Fruit fly (Drosophila melanogaster) whole organism, adult: ENCODE data around the gene scrt.

Source experiments
- CG11617 ChIP-seq: fragments of 200-800 bp; sonication (Bioruptor generic); optimal IDR thresholded peaks from 2 replicates; lab custom pipeline; 2017; ENCODE audit warnings: mild to moderate bottlenecking, missing biosample characterization, missing genetic modification reagents, missing genetic modification characterization
- CG12768 ChIP-seq: fragments of 200-800 bp; sonication (Bioruptor generic); optimal IDR thresholded peaks from 2 replicates; lab custom pipeline; 2017; ENCODE audit warnings: missing biosample characterization, missing genetic modification characterization, mild to moderate bottlenecking, moderate library complexity, missing genetic modification reagents
- CG14711 ChIP-seq: fragments of 200-800 bp; sonication (Bioruptor generic); optimal IDR thresholded peaks from 2 replicates; lab custom pipeline; 2018; ENCODE audit warnings: missing biosample characterization, mild to moderate bottlenecking, missing genetic modification characterization, moderate library complexity
- CG1620 ChIP-seq: fragments of 200-800 bp; sonication (Bioruptor generic); optimal IDR thresholded peaks from 2 replicates; lab custom pipeline; 2016; ENCODE audit warnings: missing biosample characterization, missing genetic modification characterization
- CG33017 ChIP-seq: fragments of 200-800 bp; sonication (Bioruptor generic); optimal IDR thresholded peaks from 2 replicates; lab custom pipeline; 2018; ENCODE audit warnings: missing biosample characterization, mild to moderate bottlenecking, missing genetic modification characterization, moderate library complexity
- CG5204 ChIP-seq: fragments of 200-800 bp; sonication (Bioruptor generic); optimal IDR thresholded peaks from 2 replicates; lab custom pipeline; 2016; ENCODE audit warnings: missing biosample characterization, missing genetic modification characterization
- CG7045 ChIP-seq: fragments of 200-800 bp; sonication (Bioruptor generic); optimal IDR thresholded peaks from 2 replicates; lab custom pipeline; 2017; ENCODE audit warnings: missing biosample characterization, mild to moderate bottlenecking, missing genetic modification characterization
- CG7101 ChIP-seq: fragments of 200-800 bp; sonication (Bioruptor generic); optimal IDR thresholded peaks from 2 replicates; lab custom pipeline; 2018; ENCODE audit warnings: missing biosample characterization, mild to moderate bottlenecking, missing genetic modification characterization, moderate library complexity
- Clk ChIP-seq: fragments of 200-800 bp; sonication (Bioruptor generic); optimal IDR thresholded peaks from 2 replicates; lab custom pipeline; 2017; ENCODE audit warnings: missing biosample characterization, missing genetic modification characterization
- Crg-1 ChIP-seq: fragments of 200-800 bp; sonication (Bioruptor generic); optimal IDR thresholded peaks from 2 replicates; lab custom pipeline; 2016; ENCODE audit warnings: missing biosample characterization, missing genetic modification characterization
- Hr96 ChIP-seq: fragments of 200-800 bp; sonication (Bioruptor generic); optimal IDR thresholded peaks from 2 replicates; lab custom pipeline; 2016; ENCODE audit warnings: missing biosample characterization, missing genetic modification characterization
- Mnt ChIP-seq: fragments of 200-800 bp; sonication (Bioruptor generic); optimal IDR thresholded peaks from 2 replicates; lab custom pipeline; 2016; ENCODE audit warnings: missing biosample characterization, mild to moderate bottlenecking, missing genetic modification characterization
- bab1 ChIP-seq: fragments of 200-800 bp; sonication (Bioruptor generic); optimal IDR thresholded peaks from 3 replicates; lab custom pipeline; 2019; ENCODE audit warnings: missing biosample characterization, mild to moderate bottlenecking, missing genetic modification characterization, moderate library complexity
- cic ChIP-seq: fragments of 200-800 bp; sonication (Bioruptor generic); optimal IDR thresholded peaks from 2 replicates; lab custom pipeline; 2017; ENCODE audit warnings: missing biosample characterization, mild to moderate bottlenecking, missing genetic modification characterization, moderate library complexity
- cnc ChIP-seq, 2 experiments: fragments of >200 bp; optimal IDR thresholded peaks; 2 replicates each; lab custom pipeline; 2017
- kay ChIP-seq: fragments of 200-800 bp; sonication (Bioruptor generic); peaks from one replicate; lab custom pipeline; 2016; ENCODE audit warnings: missing biosample characterization, missing genetic modification characterization, borderline replicate concordance
- ovo ChIP-seq: fragments of 200-800 bp; sonication (Bioruptor generic); optimal IDR thresholded peaks from 2 replicates; lab custom pipeline; 2016; ENCODE audit warnings: missing biosample characterization, missing genetic modification characterization
- pad ChIP-seq: fragments of 200-800 bp; sonication (Bioruptor generic); optimal IDR thresholded peaks from 3 replicates; lab custom pipeline; 2017; ENCODE audit warnings: missing biosample characterization, missing genetic modification characterization, mild to moderate bottlenecking, moderate library complexity, missing genetic modification reagents
- tj ChIP-seq: fragments of 200-800 bp; sonication (Bioruptor generic); optimal IDR thresholded peaks from 3 replicates; lab custom pipeline; 2017; ENCODE audit warnings: missing biosample characterization, mild to moderate bottlenecking, missing genetic modification characterization, moderate library complexity
- toe ChIP-seq: fragments of 200-800 bp; sonication (Bioruptor generic); optimal IDR thresholded peaks from 2 replicates; lab custom pipeline; 2016; ENCODE audit warnings: missing biosample characterization, missing genetic modification characterization

The scrt gene

dm6 chr3L:3963979-3964378 lies 19.7 kb upstream of the scrt start:
- TF ChIP-seq toe (GFP tag; lab: Kevin White, UChicago) = no peak

- TF ChIP-seq cic (GFP tag; lab: Kevin White, UChicago) (no peak), CG33017 (tag; lab: Kevin White, UChicago) (no peak), CG7101 (no peak), ovo (GFP tag; lab: Kevin White, UChicago) (no peak), CG12768 (GFP tag; lab: Kevin White, UChicago) (no peak), CG7045 (no peak), toe (GFP tag; lab: Kevin White, UChicago) (no peak), CG5204 (no peak), CG11617 (no peak), CG1620 (GFP tag; lab: Kevin White, UChicago) (no peak), Mnt (no peak), CG14711 (tag; lab: Kevin White, UChicago) (no peak), tj (no peak), Crg-1 (GFP tag; lab: Kevin White, UChicago) (no peak), cnc (optimal IDR thresholded peaks at IDR 0.05; lab: Kevin White, UChicago) (no peak), Hr96 (GFP tag; lab: Kevin White, UChicago) (no peak), bab1 (GFP tag; lab: Kevin White, UChicago) (no peak), Clk (GFP tag; lab: Kevin White, UChicago) (no peak), pad (no peak)
Measured at dm6 chr3L:3964671-3965070, 19.0 kb upstream of the scrt start, which contains the start of gene CG12605. Gene CG12605, minus strand, starts transcription at chr3L:3964771.

- TF ChIP-seq CG5204 (no peak), kay (GFP tag; lab: Kevin White, UChicago) (no peak), CG7045 (no peak), pad (no peak), CG11617 (no peak), Crg-1 (GFP tag; lab: Kevin White, UChicago) (no peak), ovo (GFP tag; lab: Kevin White, UChicago) (no peak), Hr96 (GFP tag; lab: Kevin White, UChicago) (no peak), tj (no peak), cic (GFP tag; lab: Kevin White, UChicago) (no peak), CG1620 (GFP tag; lab: Kevin White, UChicago) (no peak), bab1 (GFP tag; lab: Kevin White, UChicago) (no peak), Mnt (no peak), Clk (GFP tag; lab: Kevin White, UChicago) (no peak), CG14711 (tag; lab: Kevin White, UChicago) (no peak), CG7101 (no peak), CG33017 (tag; lab: Kevin White, UChicago) (no peak), toe (GFP tag; lab: Kevin White, UChicago) (no peak), CG12768 (GFP tag; lab: Kevin White, UChicago) (no peak)
Measured at dm6 chr3L:3965102-3965501, 18.6 kb upstream of the scrt start.

dm6 chr3L:3970372-3971031 lies 13.2 kb upstream of the scrt start:
- TF ChIP-seq CG7101 (no peak), CG1620 (GFP tag; lab: Kevin White, UChicago) (no peak)

dm6 chr3L:3972599-3972998 lies 11.1 kb upstream of the scrt start, which contains the start of gene CG43915:
Gene CG43915, plus strand, starts transcription at chr3L:3972899.
- TF ChIP-seq kay (GFP tag; lab: Kevin White, UChicago) (peak; percentile 25), cic (GFP tag; lab: Kevin White, UChicago) (no peak), CG7101 (no peak)

dm6 chr3L:3976438-3976837 lies 7.3 kb upstream of the scrt start:
- no peak for TF ChIP-seq Hr96 (GFP tag; lab: Kevin White, UChicago)

dm6 chr3L:3977622-3978355 lies 5.9 kb upstream of the scrt start:
- TF ChIP-seq cnc (optimal IDR thresholded peaks at IDR 0.05; lab: Kevin White, UChicago) (no peak), CG7101 (no peak), CG14711 (tag; lab: Kevin White, UChicago) (no peak), tj (no peak), kay (GFP tag; lab: Kevin White, UChicago) (no peak), Clk (GFP tag; lab: Kevin White, UChicago) (no peak), Hr96 (GFP tag; lab: Kevin White, UChicago) (no peak), pad (no peak), CG7045 (no peak), CG12768 (GFP tag; lab: Kevin White, UChicago) (no peak), Crg-1 (GFP tag; lab: Kevin White, UChicago) (no peak), CG1620 (GFP tag; lab: Kevin White, UChicago) (no peak), toe (GFP tag; lab: Kevin White, UChicago) (no peak), cic (GFP tag; lab: Kevin White, UChicago) (no peak)
